Fruit fly (Drosophila melanogaster) whole organism, adult: ENCODE data around the gene CG31161.

ENCODE experiments used
- CG12768 ChIP-seq: fragments of 200-800 bp; sonication (Bioruptor generic); optimal IDR thresholded peaks from 2 replicates; lab custom pipeline; 2017; ENCODE audit warnings: missing biosample characterization, missing genetic modification characterization, mild to moderate bottlenecking, moderate library complexity, missing genetic modification reagents
- CG14711 ChIP-seq: fragments of 200-800 bp; sonication (Bioruptor generic); optimal IDR thresholded peaks from 2 replicates; lab custom pipeline; 2018; ENCODE audit warnings: missing biosample characterization, mild to moderate bottlenecking, missing genetic modification characterization, moderate library complexity
- CG1620 ChIP-seq: fragments of 200-800 bp; sonication (Bioruptor generic); optimal IDR thresholded peaks from 2 replicates; lab custom pipeline; 2016; ENCODE audit warnings: missing biosample characterization, missing genetic modification characterization
- CG5204 ChIP-seq: fragments of 200-800 bp; sonication (Bioruptor generic); optimal IDR thresholded peaks from 2 replicates; lab custom pipeline; 2016; ENCODE audit warnings: missing biosample characterization, missing genetic modification characterization
- CG7101 ChIP-seq: fragments of 200-800 bp; sonication (Bioruptor generic); optimal IDR thresholded peaks from 2 replicates; lab custom pipeline; 2018; ENCODE audit warnings: missing biosample characterization, mild to moderate bottlenecking, missing genetic modification characterization, moderate library complexity
- Clk ChIP-seq: fragments of 200-800 bp; sonication (Bioruptor generic); optimal IDR thresholded peaks from 2 replicates; lab custom pipeline; 2017; ENCODE audit warnings: missing biosample characterization, missing genetic modification characterization
- Crg-1 ChIP-seq: fragments of 200-800 bp; sonication (Bioruptor generic); optimal IDR thresholded peaks from 2 replicates; lab custom pipeline; 2016; ENCODE audit warnings: missing biosample characterization, missing genetic modification characterization
- Mnt ChIP-seq: fragments of 200-800 bp; sonication (Bioruptor generic); optimal IDR thresholded peaks from 2 replicates; lab custom pipeline; 2016; ENCODE audit warnings: missing biosample characterization, mild to moderate bottlenecking, missing genetic modification characterization
- bab1 ChIP-seq: fragments of 200-800 bp; sonication (Bioruptor generic); optimal IDR thresholded peaks from 3 replicates; lab custom pipeline; 2019; ENCODE audit warnings: missing biosample characterization, mild to moderate bottlenecking, missing genetic modification characterization, moderate library complexity
- kay ChIP-seq: fragments of 200-800 bp; sonication (Bioruptor generic); peaks from one replicate; lab custom pipeline; 2016; ENCODE audit warnings: missing biosample characterization, missing genetic modification characterization, borderline replicate concordance
- pad ChIP-seq: fragments of 200-800 bp; sonication (Bioruptor generic); optimal IDR thresholded peaks from 3 replicates; lab custom pipeline; 2017; ENCODE audit warnings: missing biosample characterization, missing genetic modification characterization, mild to moderate bottlenecking, moderate library complexity, missing genetic modification reagents
- toe ChIP-seq: fragments of 200-800 bp; sonication (Bioruptor generic); optimal IDR thresholded peaks from 2 replicates; lab custom pipeline; 2016; ENCODE audit warnings: missing biosample characterization, missing genetic modification characterization

DNA sequence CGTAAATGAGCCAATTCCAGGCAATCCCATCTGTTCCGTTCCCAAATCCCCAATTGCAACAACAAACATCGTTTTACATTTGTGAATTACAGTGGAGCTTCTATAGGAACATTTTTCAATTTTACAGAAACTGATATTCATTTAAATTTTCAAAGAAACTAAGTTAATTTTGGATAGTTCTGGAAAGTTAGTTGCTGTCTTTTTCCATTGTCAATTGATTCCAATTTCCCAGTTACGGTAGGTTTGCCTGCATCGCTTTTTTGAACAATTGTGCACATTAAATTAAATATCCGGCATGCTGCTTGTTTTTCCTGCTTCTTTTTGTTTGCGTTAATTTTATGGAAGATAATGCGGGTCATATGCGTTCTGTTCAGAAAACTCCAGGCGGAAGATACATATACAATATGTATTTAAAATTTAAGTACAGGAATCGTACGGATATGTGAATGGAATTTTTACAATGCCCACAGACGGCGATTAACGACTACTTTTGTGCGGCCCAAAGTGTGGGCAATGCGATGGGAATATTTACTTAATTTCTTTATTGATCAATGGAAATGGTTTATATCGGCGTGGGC lies 11.7 kb downstream of the CG31161 start:
- TF ChIP-seq CG5204, result no peak
- no peak for TF ChIP-seq Mnt
- no peak for TF ChIP-seq Crg-1 (GFP tag; lab: Kevin White, UChicago)
- no peak for TF ChIP-seq CG14711
- TF ChIP-seq kay (GFP tag; lab: Kevin White, UChicago), result no peak
- no peak for TF ChIP-seq CG12768 (GFP tag; lab: Kevin White, UChicago)
- no peak for TF ChIP-seq bab1
- TF ChIP-seq CG1620 (GFP tag; lab: Kevin White, UChicago), result no peak
- TF ChIP-seq pad, result no peak
- TF ChIP-seq toe (GFP tag; lab: Kevin White, UChicago), result no peak
- no peak for TF ChIP-seq CG7101 (tag; lab: Kevin White, UChicago)
- no peak for TF ChIP-seq Clk
